Fruit fly (Drosophila melanogaster) whole organism, prepupa: ENCODE results near the gene CG6675.

Experiments
- Blimp-1 ChIP-seq: fragments of 200-800 bp; sonication (Bioruptor generic); optimal IDR thresholded peaks from 3 replicates; lab custom pipeline; 2017; ENCODE audit warnings: missing biosample characterization, missing genetic modification characterization, mild to moderate bottlenecking, moderate library complexity, missing genetic modification reagents
- CG10631 ChIP-seq: fragments of 200-800 bp; sonication (Bioruptor generic); optimal IDR thresholded peaks from 2 replicates; lab custom pipeline; 2016; ENCODE audit warnings: missing biosample characterization, missing genetic modification characterization
- CG10669 ChIP-seq: fragments of 200-800 bp; sonication (Bioruptor generic); optimal IDR thresholded peaks from 3 replicates; lab custom pipeline; 2018; ENCODE audit warnings: missing biosample characterization, mild to moderate bottlenecking, missing genetic modification characterization, moderate library complexity
- CG11294 ChIP-seq: fragments of 200-800 bp; sonication (Bioruptor generic); IDR thresholded peaks from 2 replicates; pipeline ENCODE4 v1.3.6; 2022; ENCODE audit warnings: missing biosample characterization, missing genetic modification characterization
- CG11902 ChIP-seq: fragments of 200-800 bp; sonication (Bioruptor generic); optimal IDR thresholded peaks from 3 replicates; lab custom pipeline; 2016; ENCODE audit warnings: missing biosample characterization, missing genetic modification characterization
- CG15336 ChIP-seq: fragments of 200-800 bp; sonication (Bioruptor generic); IDR thresholded peaks from 2 replicates; pipeline ENCODE4 v1.3.6; 2022; ENCODE audit warnings: missing biosample characterization, missing genetic modification characterization
- CG1621 ChIP-seq: fragments of 200-800 bp; sonication (Bioruptor generic); optimal IDR thresholded peaks from 3 replicates; lab custom pipeline; 2018; ENCODE audit warnings: missing biosample characterization, mild to moderate bottlenecking, missing genetic modification characterization
- CG16779 ChIP-seq: fragments of 200-800 bp; sonication (Bioruptor generic); optimal IDR thresholded peaks from 3 replicates; lab custom pipeline; 2017; ENCODE audit warnings: missing biosample characterization, mild to moderate bottlenecking, missing genetic modification characterization
- CG3032 ChIP-seq: fragments of 200-800 bp; optimal IDR thresholded peaks from 2 replicates; lab custom pipeline; 2019; ENCODE audit warnings: missing biosample characterization, mild to moderate bottlenecking, missing genetic modification characterization, moderate library complexity
- CG31627 ChIP-seq: fragments of 200-800 bp; sonication (Bioruptor generic); optimal IDR thresholded peaks from 3 replicates; lab custom pipeline; 2016; ENCODE audit warnings: missing biosample characterization, missing genetic modification characterization
- CG32006 ChIP-seq: fragments of 200-800 bp; sonication (Bioruptor generic); optimal IDR thresholded peaks from 3 replicates; lab custom pipeline; 2017; ENCODE audit warnings: missing biosample characterization, mild to moderate bottlenecking, missing genetic modification characterization
- CG34406 ChIP-seq: fragments of 200-800 bp; sonication (Bioruptor generic); optimal IDR thresholded peaks from 3 replicates; lab custom pipeline; 2016; ENCODE audit warnings: missing biosample characterization, missing genetic modification characterization
- CG4318 ChIP-seq: fragments of 200-800 bp; sonication (Bioruptor generic); optimal IDR thresholded peaks from 3 replicates; lab custom pipeline; 2017; ENCODE audit warnings: missing biosample characterization, mild to moderate bottlenecking, missing genetic modification characterization
- CG6276 ChIP-seq: fragments of 200-800 bp; sonication (Bioruptor generic); optimal IDR thresholded peaks from 2 replicates; lab custom pipeline; 2017; ENCODE audit warnings: missing biosample characterization, mild to moderate bottlenecking, missing genetic modification characterization
- CG6792 ChIP-seq: fragments of 200-800 bp; sonication (Bioruptor generic); optimal IDR thresholded peaks from 3 replicates; lab custom pipeline; 2016; ENCODE audit warnings: missing biosample characterization, missing genetic modification characterization
- CG6854 ChIP-seq: fragments of 200-800 bp; sonication (Bioruptor generic); optimal IDR thresholded peaks from 2 replicates; lab custom pipeline; 2017; ENCODE audit warnings: missing biosample characterization, mild to moderate bottlenecking, missing genetic modification characterization
- CG7368 ChIP-seq: fragments of 200-800 bp; sonication (Bioruptor generic); optimal IDR thresholded peaks from 3 replicates; lab custom pipeline; 2016; ENCODE audit warnings: missing biosample characterization, missing genetic modification characterization
- CG8119 ChIP-seq: fragments of 200-800 bp; sonication (Bioruptor generic); IDR thresholded peaks from 3 replicates; pipeline ENCODE4 v1.3.6; 2022; ENCODE audit warnings: missing biosample characterization, missing genetic modification characterization
- CG8319 ChIP-seq: fragments of 200-800 bp; sonication (Bioruptor generic); optimal IDR thresholded peaks from 3 replicates; lab custom pipeline; 2016; ENCODE audit warnings: missing biosample characterization, missing genetic modification characterization
- Eip78C ChIP-seq: fragments of 200-800 bp; sonication (Bioruptor generic); peaks from one replicate; lab custom pipeline; 2016; ENCODE audit warnings: missing biosample characterization, missing genetic modification characterization
- Eip93F ChIP-seq: fragments of 200-800 bp; sonication (Bioruptor generic); optimal IDR thresholded peaks from 2 replicates; lab custom pipeline; 2016; ENCODE audit warnings: missing biosample characterization, mild to moderate bottlenecking, missing genetic modification characterization
- Ets21C ChIP-seq: fragments of 200-800 bp; sonication (Bioruptor generic); optimal IDR thresholded peaks from 3 replicates; lab custom pipeline; 2016; ENCODE audit warnings: missing biosample characterization, missing genetic modification characterization
- Ets96B ChIP-seq: fragments of 200-800 bp; optimal IDR thresholded peaks from 2 replicates; lab custom pipeline; 2019; ENCODE audit warnings: missing biosample characterization, mild to moderate bottlenecking, missing genetic modification characterization, moderate library complexity
- Gug ChIP-seq: fragments of 200-800 bp; sonication (Bioruptor generic); IDR thresholded peaks from 2 replicates; pipeline ENCODE4 v1.3.6; 2022; ENCODE audit warnings: missing biosample characterization, missing genetic modification characterization
- Hr39 ChIP-seq: fragments of 200-800 bp; sonication (Bioruptor generic); optimal IDR thresholded peaks from 2 replicates; lab custom pipeline; 2016; ENCODE audit warnings: missing biosample characterization, missing genetic modification characterization
- Hr4 ChIP-seq: fragments of 200-800 bp; sonication (Bioruptor generic); optimal IDR thresholded peaks from 3 replicates; lab custom pipeline; 2016; ENCODE audit warnings: missing biosample characterization, missing genetic modification characterization
- Lpt ChIP-seq: fragments of 200-800 bp; sonication (Bioruptor generic); optimal IDR thresholded peaks from 3 replicates; lab custom pipeline; 2016; ENCODE audit warnings: missing biosample characterization, missing genetic modification characterization
- Met ChIP-seq: fragments of 200-800 bp; sonication (Bioruptor generic); optimal IDR thresholded peaks from 3 replicates; lab custom pipeline; 2016; ENCODE audit warnings: missing biosample characterization, missing genetic modification characterization
- OdsH ChIP-seq: fragments of 200-800 bp; sonication (Bioruptor generic); optimal IDR thresholded peaks from 3 replicates; lab custom pipeline; 2016; ENCODE audit warnings: missing biosample characterization, missing genetic modification characterization
- Sox102F ChIP-seq: fragments of 200-800 bp; sonication (Bioruptor generic); optimal IDR thresholded peaks from 2 replicates; lab custom pipeline; 2016; ENCODE audit warnings: missing biosample characterization, mild to moderate bottlenecking, missing genetic modification characterization
- Sox14 ChIP-seq: fragments of 200-800 bp; sonication (Bioruptor generic); optimal IDR thresholded peaks from 3 replicates; lab custom pipeline; 2016; ENCODE audit warnings: missing biosample characterization, missing genetic modification characterization
- Sox15 ChIP-seq: fragments of 200-800 bp; sonication (Bioruptor generic); optimal IDR thresholded peaks from 3 replicates; lab custom pipeline; 2016; ENCODE audit warnings: missing biosample characterization, missing genetic modification characterization
- achi ChIP-seq: fragments of 200-800 bp; sonication (Bioruptor generic); optimal IDR thresholded peaks from 3 replicates; lab custom pipeline; 2016; ENCODE audit warnings: missing biosample characterization, missing genetic modification characterization
- acj6 ChIP-seq: fragments of 200-800 bp; sonication (Bioruptor generic); optimal IDR thresholded peaks from 3 replicates; lab custom pipeline; 2016; ENCODE audit warnings: missing biosample characterization, missing genetic modification characterization
- cyc ChIP-seq: fragments of 200-800 bp; sonication (Bioruptor generic); optimal IDR thresholded peaks from 3 replicates; lab custom pipeline; 2016; ENCODE audit warnings: missing biosample characterization, missing genetic modification characterization
- dac ChIP-seq: fragments of 200-800 bp; sonication (Bioruptor generic); optimal IDR thresholded peaks from 2 replicates; lab custom pipeline; 2017; ENCODE audit warnings: missing biosample characterization, mild to moderate bottlenecking, missing genetic modification characterization
- dsx ChIP-seq: fragments of 200-800 bp; optimal IDR thresholded peaks from 3 replicates; lab custom pipeline; 2019; ENCODE audit warnings: missing biosample characterization, mild to moderate bottlenecking, missing genetic modification characterization, moderate library complexity; ENCODE audit not compliant: poor library complexity, severe bottlenecking
- eg ChIP-seq: fragments of 200-800 bp; sonication (Bioruptor generic); IDR thresholded peaks from 3 replicates; pipeline ENCODE4 v1.3.6; 2022; ENCODE audit warnings: missing biosample characterization, missing genetic modification characterization
- esn ChIP-seq: fragments of 200-800 bp; sonication (Bioruptor generic); optimal IDR thresholded peaks from 2 replicates; lab custom pipeline; 2016; ENCODE audit warnings: missing biosample characterization, mild to moderate bottlenecking, missing genetic modification characterization, moderate library complexity
- fd59A ChIP-seq: fragments of 200-800 bp; sonication (Bioruptor generic); optimal IDR thresholded peaks from 2 replicates; lab custom pipeline; 2017; ENCODE audit warnings: missing biosample characterization, mild to moderate bottlenecking, missing genetic modification characterization, missing genetic modification reagents
- fd85E ChIP-seq: fragments of 200-800 bp; sonication (Bioruptor generic); optimal IDR thresholded peaks from 3 replicates; lab custom pipeline; 2016; ENCODE audit warnings: missing biosample characterization, missing genetic modification characterization
- net ChIP-seq: fragments of 200-800 bp; sonication (Bioruptor generic); optimal IDR thresholded peaks from 3 replicates; lab custom pipeline; 2016; ENCODE audit warnings: missing biosample characterization, missing genetic modification characterization
- pdm3 ChIP-seq: fragments of 200-800 bp; sonication (Bioruptor generic); optimal IDR thresholded peaks from 3 replicates; lab custom pipeline; 2016; ENCODE audit warnings: missing biosample characterization, missing genetic modification characterization
- spab ChIP-seq: fragments of 200-800 bp; sonication (Bioruptor generic); optimal IDR thresholded peaks from 2 replicates; lab custom pipeline; 2017; ENCODE audit warnings: missing biosample characterization, mild to moderate bottlenecking, missing genetic modification characterization, missing genetic modification reagents
- ss ChIP-seq, 2 experiments: fragments of 200-800 bp; sonication (Bioruptor generic); optimal IDR thresholded peaks; 2 replicates in 1 of 2; 3 replicates in 1 of 2; lab custom pipeline; 2017 to 2018; ENCODE audit warnings: mild to moderate bottlenecking in 2 of 2, missing biosample characterization in 2 of 2, missing genetic modification characterization in 2 of 2, moderate library complexity in 1 of 2
- svp ChIP-seq: fragments of 200-800 bp; sonication (Bioruptor generic); peaks from one replicate; lab custom pipeline; 2016; ENCODE audit warnings: missing biosample characterization, missing genetic modification characterization
- topi ChIP-seq: fragments of 200-800 bp; sonication (Bioruptor generic); optimal IDR thresholded peaks from 3 replicates; lab custom pipeline; 2016; ENCODE audit warnings: missing biosample characterization, missing genetic modification characterization

The CG6675 gene

dm6 chr2L:22121651-22122165 lies 12.9 kb downstream of the CG6675 start (continued):
- TF ChIP-seq Hr4 (GFP tag; lab: Kevin White, UChicago) (no peak), CG6276 (GFP tag; lab: Kevin White, UChicago) (no peak), CG16779 (no peak), Met (GFP tag; lab: Kevin White, UChicago) (no peak), Hr39 (peak; percentile 35), esn (GFP tag; lab: Kevin White, UChicago) (no peak), Lpt (GFP tag; lab: Kevin White, UChicago) (no peak), CG11902 (GFP tag; lab: Kevin White, UChicago) (peak; percentile 0), CG34406 (GFP tag; lab: Kevin White, UChicago) (peak; percentile 1), CG7368 (GFP tag; lab: Kevin White, UChicago) (no peak), topi (GFP tag; lab: Kevin White, UChicago) (peak; percentile 10), dac (GFP tag; lab: Kevin White, UChicago) (no peak), fd59A (no peak), Gug (GFP tag; lab: Robert Waterston, UW) (no peak), Eip93F (GFP tag; lab: Kevin White, UChicago) (no peak), CG10669 (GFP tag; lab: Kevin White, UChicago) (no peak), Sox102F (no peak), CG10631 (no peak), dsx (no peak), achi (GFP tag; lab: Kevin White, UChicago) (no peak), acj6 (GFP tag; lab: Kevin White, UChicago) (no peak), CG32006 (no peak), Ets21C (GFP tag; lab: Kevin White, UChicago) (peak; percentile 6), fd85E (no peak), CG8319 (GFP tag; lab: Kevin White, UChicago) (no peak), CG15336 (no peak), Eip78C (GFP tag; lab: Kevin White, UChicago) (peak; percentile 62), CG3032 (tag; lab: Kevin White, UChicago) (no peak), spab (GFP tag; lab: Kevin White, UChicago) (no peak), Blimp-1 (GFP tag; lab: Kevin White, UChicago) (no peak), eg (no peak), CG4318 (GFP tag; lab: Kevin White, UChicago) (no peak), ss (GFP tag; optimal IDR thresholded peaks at IDR 0.05; lab: Kevin White, UChicago) (no peak), pdm3 (GFP tag; lab: Kevin White, UChicago) (peak; percentile 7), CG1621 (tag; lab: Kevin White, UChicago) (no peak), CG11294 (no peak), CG6854 (GFP tag; lab: Kevin White, UChicago) (peak; percentile 37), Sox15 (GFP tag; lab: Kevin White, UChicago) (no peak), CG31627 (GFP tag; lab: Kevin White, UChicago) (peak; percentile 34), CG6792 (GFP tag; lab: Kevin White, UChicago) (no peak), cyc (GFP tag; lab: Kevin White, UChicago) (peak; percentile 23)
- TF ChIP-seq, all 60 proteins: peak for 14

dm6 chr2L:22129581-22130300 lies 21.0 kb downstream of the CG6675 start, which contains the start of gene CycK:
Gene CycK (minus strand): TSS chr2L:22130142.
- TF ChIP-seq CG3032 (tag; lab: Kevin White, UChicago) (peak; percentile 3), CG6792 (GFP tag; lab: Kevin White, UChicago) (no peak), fd59A (no peak), dsx (no peak), esn (GFP tag; lab: Kevin White, UChicago) (no peak), net (GFP tag; lab: Kevin White, UChicago) (no peak), Ets21C (GFP tag; lab: Kevin White, UChicago) (peak; percentile 37), Met (GFP tag; lab: Kevin White, UChicago) (no peak), CG11902 (GFP tag; lab: Kevin White, UChicago) (no peak), Sox14 (GFP tag; lab: Kevin White, UChicago) (peak; percentile 56), Sox102F (no peak), CG7368 (GFP tag; lab: Kevin White, UChicago) (no peak), CG34406 (GFP tag; lab: Kevin White, UChicago) (no peak), pdm3 (GFP tag; lab: Kevin White, UChicago) (no peak), Gug (GFP tag; lab: Robert Waterston, UW) (no peak), OdsH (GFP tag; lab: Kevin White, UChicago) (peak; percentile 4), Ets96B (tag; lab: Kevin White, UChicago) (no peak), achi (GFP tag; lab: Kevin White, UChicago) (peak; percentile 15), Blimp-1 (GFP tag; lab: Kevin White, UChicago) (no peak), CG1621 (tag; lab: Kevin White, UChicago) (no peak), CG8319 (GFP tag; lab: Kevin White, UChicago) (no peak), svp (GFP tag; lab: Kevin White, UChicago) (peak; percentile 55), Sox15 (GFP tag; lab: Kevin White, UChicago) (no peak), CG8119 (GFP tag; lab: Robert Waterston, UW) (no peak), CG11294 (no peak), CG31627 (GFP tag; lab: Kevin White, UChicago) (peak; percentile 30), acj6 (GFP tag; lab: Kevin White, UChicago) (no peak)
